Fruit fly (Drosophila melanogaster) whole organism, pupa: Measurements from ENCODE around the gene CG9806.

Experiments
- CG10348 ChIP-seq: fragments of 200-800 bp; sonication (Bioruptor generic); IDR thresholded peaks from 2 replicates; pipeline ENCODE4 v1.3.6; 2022; ENCODE audit warnings: missing biosample characterization, missing genetic modification characterization
- CG12605 ChIP-seq: fragments of 200-800 bp; sonication (Bioruptor generic); IDR thresholded peaks from 2 replicates; pipeline ENCODE4 v1.3.6; 2022; ENCODE audit warnings: missing biosample characterization, missing genetic modification characterization
- CG13204 ChIP-seq: fragments of 200-800 bp; sonication (Bioruptor generic); optimal IDR thresholded peaks from 2 replicates; lab custom pipeline; 2018; ENCODE audit warnings: missing biosample characterization, mild to moderate bottlenecking, missing genetic modification characterization, moderate library complexity
- CG14655 ChIP-seq: fragments of 200-800 bp; sonication (Bioruptor generic); optimal IDR thresholded peaks from 3 replicates; lab custom pipeline; 2017; ENCODE audit warnings: mild to moderate bottlenecking, missing biosample characterization, missing genetic modification reagents, missing genetic modification characterization
- CG15710 ChIP-seq: fragments of 200-800 bp; sonication (Bioruptor generic); optimal IDR thresholded peaks from 2 replicates; lab custom pipeline; 2018; ENCODE audit warnings: missing biosample characterization, mild to moderate bottlenecking, missing genetic modification characterization, moderate library complexity
- CG17806 ChIP-seq: fragments of 200-800 bp; sonication (Bioruptor generic); optimal IDR thresholded peaks from 2 replicates; lab custom pipeline; 2018; ENCODE audit warnings: missing biosample characterization, mild to moderate bottlenecking, missing genetic modification characterization, moderate library complexity
- CG32121 ChIP-seq: fragments of 200-800 bp; sonication (Bioruptor generic); IDR thresholded peaks from 2 replicates; pipeline ENCODE4 v1.3.6; 2022; ENCODE audit warnings: missing biosample characterization, missing genetic modification characterization
- CG34367 ChIP-seq: fragments of 200-800 bp; sonication (Bioruptor generic); optimal IDR thresholded peaks from 2 replicates; lab custom pipeline; 2018; ENCODE audit warnings: missing biosample characterization, mild to moderate bottlenecking, missing genetic modification characterization
- CG4496 ChIP-seq: fragments of 200-800 bp; sonication (Bioruptor generic); IDR thresholded peaks from 3 replicates; pipeline ENCODE4 v1.3.6; 2022; ENCODE audit warnings: missing biosample characterization, missing genetic modification characterization
- CG8159 ChIP-seq: fragments of 200-800 bp; sonication (Bioruptor generic); optimal IDR thresholded peaks from 3 replicates; lab custom pipeline; 2018; ENCODE audit warnings: missing biosample characterization, mild to moderate bottlenecking, missing genetic modification characterization, moderate library complexity
- CG8301 ChIP-seq: fragments of 200-800 bp; sonication (Bioruptor generic); optimal IDR thresholded peaks from 2 replicates; lab custom pipeline; 2018; ENCODE audit warnings: missing biosample characterization, mild to moderate bottlenecking, missing genetic modification characterization
- CG9948 ChIP-seq: fragments of 200-800 bp; sonication (Bioruptor generic); optimal IDR thresholded peaks from 2 replicates; lab custom pipeline; 2018; ENCODE audit warnings: missing biosample characterization, mild to moderate bottlenecking, missing genetic modification characterization, moderate library complexity
- D1 ChIP-seq: fragments of 200-800 bp; sonication (Bioruptor generic); optimal IDR thresholded peaks from 2 replicates; lab custom pipeline; 2018; ENCODE audit warnings: missing biosample characterization, mild to moderate bottlenecking, missing genetic modification characterization, moderate library complexity
- EcR ChIP-seq: fragments of 200-800 bp; sonication (Bioruptor generic); optimal IDR thresholded peaks from 3 replicates; lab custom pipeline; 2019; ENCODE audit warnings: missing biosample characterization, missing genetic modification characterization, mild to moderate bottlenecking, moderate library complexity, missing genetic modification reagents
- Ets98B ChIP-seq: fragments of 200-800 bp; sonication (Bioruptor generic); IDR thresholded peaks from 2 replicates; pipeline ENCODE4 v1.3.6; 2022; ENCODE audit warnings: missing biosample characterization, missing genetic modification characterization
- Pif1A ChIP-seq: fragments of 200-800 bp; sonication (Bioruptor generic); optimal IDR thresholded peaks from 3 replicates; lab custom pipeline; 2016; ENCODE audit warnings: missing biosample characterization, missing genetic modification characterization
- Pif1B ChIP-seq: fragments of 200-800 bp; sonication (Bioruptor generic); optimal IDR thresholded peaks from 3 replicates; lab custom pipeline; 2016; ENCODE audit warnings: missing biosample characterization, missing genetic modification characterization
- Snoo ChIP-seq: fragments of 200-800 bp; sonication (Bioruptor generic); optimal IDR thresholded peaks from 3 replicates; lab custom pipeline; 2017; ENCODE audit warnings: missing biosample characterization, mild to moderate bottlenecking, missing genetic modification characterization, inconsistent platforms
- fd96Ca ChIP-seq: fragments of 200-800 bp; sonication (Bioruptor generic); IDR thresholded peaks from 3 replicates; pipeline ENCODE4 v1.3.6; 2022; ENCODE audit warnings: missing biosample characterization, missing genetic modification characterization
- gl ChIP-seq: fragments of 200-800 bp; sonication (Bioruptor generic); optimal IDR thresholded peaks from 2 replicates; lab custom pipeline; 2018; ENCODE audit warnings: missing biosample characterization, mild to moderate bottlenecking, missing genetic modification characterization
- rn ChIP-seq: fragments of 200-800 bp; sonication (Bioruptor generic); IDR thresholded peaks from 2 replicates; pipeline ENCODE4 v1.3.6; 2022; ENCODE audit warnings: missing biosample characterization, missing genetic modification characterization

CG9806 gene

dm6 chrX:10615215-10615614 is 11.7 kb downstream of the CG9806 start:
- no peak for TF ChIP-seq CG32121 (GFP tag; lab: Robert Waterston, UW)
- peak; percentile 6 for TF ChIP-seq CG14655 (GFP tag; lab: Kevin White, UChicago)
- peak; percentile 2 for TF ChIP-seq CG8301 (tag; lab: Kevin White, UChicago)
- peak; percentile 34 for TF ChIP-seq CG8159
- TF ChIP-seq, all 21 proteins: peak for 3

DNA sequence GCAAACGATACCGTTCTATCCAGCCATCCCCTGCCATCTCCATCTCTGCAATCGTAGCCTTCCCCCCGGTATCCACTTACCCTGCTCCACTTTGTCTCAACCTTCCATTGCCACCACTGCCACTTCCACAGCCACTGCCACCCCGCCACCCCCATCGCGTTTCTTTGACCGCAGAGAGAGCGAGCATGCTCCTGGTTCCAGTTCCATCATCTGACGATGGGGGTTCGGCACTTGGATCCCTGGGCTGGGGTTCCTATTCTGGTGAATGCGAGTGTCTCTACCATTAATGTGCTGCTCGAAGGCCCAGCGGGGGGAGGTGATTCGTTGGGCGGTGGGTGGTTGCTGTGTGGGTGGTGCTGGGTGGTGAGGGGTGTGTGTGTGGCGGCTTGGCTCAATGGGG is 13.3 kb downstream of the CG9806 start:
- peak; percentile 52 for TF ChIP-seq CG13204 (GFP tag; lab: Kevin White, UChicago)
- no peak for TF ChIP-seq CG32121 (GFP tag; lab: Robert Waterston, UW)
- no peak for TF ChIP-seq CG14655 (GFP tag; lab: Kevin White, UChicago)

dm6 chrX:10607629-10608028 is 19.3 kb downstream of the CG9806 start:
- TF ChIP-seq CG8301 (tag; lab: Kevin White, UChicago): no peak
- no peak for TF ChIP-seq CG8159
- no peak for TF ChIP-seq gl (tag; lab: Kevin White, UChicago)
- no peak for TF ChIP-seq CG17806 (tag; lab: Kevin White, UChicago)
- TF ChIP-seq D1: no peak

- TF ChIP-seq CG4496 (GFP tag; lab: Robert Waterston, UW): no peak
- TF ChIP-seq Snoo: no peak
- no peak for TF ChIP-seq D1
- no peak for TF ChIP-seq EcR (GFP tag; lab: Kevin White, UChicago)
- no peak for TF ChIP-seq CG34367 (tag; lab: Kevin White, UChicago)
- TF ChIP-seq CG14655 (GFP tag; lab: Kevin White, UChicago): no peak
- TF ChIP-seq CG9948 (tag; lab: Kevin White, UChicago): no peak
- no peak for TF ChIP-seq fd96Ca (GFP tag; lab: Robert Waterston, UW)
- TF ChIP-seq gl (tag; lab: Kevin White, UChicago): no peak
- no peak for TF ChIP-seq CG10348 (GFP tag; lab: Robert Waterston, UW)
- TF ChIP-seq CG12605 (GFP tag; lab: Robert Waterston, UW): no peak
- no peak for TF ChIP-seq CG17806 (tag; lab: Kevin White, UChicago)
- no peak for TF ChIP-seq Pif1B (GFP tag; lab: Kevin White, UChicago)
- no peak for TF ChIP-seq CG13204 (GFP tag; lab: Kevin White, UChicago)
- no peak for TF ChIP-seq CG15710 (tag; lab: Kevin White, UChicago)
- TF ChIP-seq Ets98B (GFP tag; lab: Robert Waterston, UW): no peak
- no peak for TF ChIP-seq Pif1A
- no peak for TF ChIP-seq CG8301 (tag; lab: Kevin White, UChicago)
Measured at dm6 chrX:10606889-10607478, 19.9 kb downstream of the CG9806 start.

DNA sequence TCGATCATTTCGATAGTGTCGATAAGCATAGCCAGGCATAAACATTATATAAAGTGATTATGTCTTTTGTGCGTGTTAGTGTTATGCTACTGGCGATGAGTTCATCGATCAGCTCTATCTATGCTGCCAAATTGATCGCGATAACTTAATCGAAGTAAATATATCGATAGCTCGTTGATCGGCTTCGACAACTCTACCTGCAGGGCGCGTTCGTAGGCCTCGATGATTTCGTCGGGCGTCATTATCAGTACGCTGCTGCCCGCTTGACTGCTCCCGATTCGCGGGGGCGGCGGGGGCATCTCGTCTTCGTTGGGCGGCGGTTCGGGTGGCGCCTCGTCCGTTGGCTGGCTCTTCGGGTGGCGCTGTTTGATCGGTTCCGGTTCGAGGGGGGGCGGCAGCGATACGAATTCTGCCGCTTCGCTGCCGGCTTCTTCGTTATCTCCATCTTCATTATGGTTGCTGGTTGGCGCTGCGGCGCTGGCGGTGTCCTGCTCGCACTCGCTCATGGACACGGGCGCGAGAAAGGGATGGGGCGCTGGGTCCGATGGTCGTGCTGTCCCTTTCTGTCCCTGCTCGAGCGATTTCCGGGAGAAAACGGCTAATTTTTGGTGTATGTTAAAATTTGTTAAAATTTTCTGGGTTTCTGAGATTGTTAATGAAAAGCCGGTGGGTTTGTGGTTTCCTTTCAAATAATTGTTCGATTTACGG is 24.7 kb downstream of the CG9806 start, which contains the start of gene CG1628:
Gene CG1628, minus strand, starts transcription at position 658 of the 708 bp plus-strand sequence.
- TF ChIP-seq CG4496 (GFP tag; lab: Robert Waterston, UW): peak; percentile 76
- peak; percentile 97 for TF ChIP-seq CG13204 (GFP tag; lab: Kevin White, UChicago)
- no peak for TF ChIP-seq CG8159
- 0 out of 3 replicates have a peak, but pooled peaks have one; percentile 44 for TF ChIP-seq fd96Ca (GFP tag; lab: Robert Waterston, UW)
- 0 out of 2 replicates have a peak, but pooled peaks have one; percentile 21 for TF ChIP-seq CG12605 (GFP tag; lab: Robert Waterston, UW)
- peak; percentile 36; the same call in 1 of the 2 replicates for TF ChIP-seq Ets98B (GFP tag; lab: Robert Waterston, UW)
- no peak for TF ChIP-seq gl (tag; lab: Kevin White, UChicago)

- no peak for TF ChIP-seq Pif1A
- TF ChIP-seq Ets98B (GFP tag; lab: Robert Waterston, UW): peak; percentile 7; the same call in 1 of the 2 replicates
- TF ChIP-seq CG17806 (tag; lab: Kevin White, UChicago): no peak
- TF ChIP-seq CG13204 (GFP tag; lab: Kevin White, UChicago): peak; percentile 98
- TF ChIP-seq CG9948 (tag; lab: Kevin White, UChicago): no peak
- TF ChIP-seq D1: no peak
- no peak for TF ChIP-seq Pif1B (GFP tag; lab: Kevin White, UChicago)
- no peak for TF ChIP-seq EcR (GFP tag; lab: Kevin White, UChicago)
- no peak for TF ChIP-seq gl (tag; lab: Kevin White, UChicago)
- TF ChIP-seq CG4496 (GFP tag; lab: Robert Waterston, UW): no peak
- TF ChIP-seq rn: no peak
- TF ChIP-seq CG15710 (tag; lab: Kevin White, UChicago): peak; percentile 25
- no peak for TF ChIP-seq CG32121 (GFP tag; lab: Robert Waterston, UW)
- no peak for TF ChIP-seq CG12605 (GFP tag; lab: Robert Waterston, UW)
- TF ChIP-seq fd96Ca (GFP tag; lab: Robert Waterston, UW): no peak
- no peak for TF ChIP-seq CG8301 (tag; lab: Kevin White, UChicago)
- TF ChIP-seq CG14655 (GFP tag; lab: Kevin White, UChicago): no peak
- TF ChIP-seq CG8159: peak; percentile 43
- TF ChIP-seq CG10348 (GFP tag; lab: Robert Waterston, UW): no peak
- no peak for TF ChIP-seq CG34367 (tag; lab: Kevin White, UChicago)
- no peak for TF ChIP-seq Snoo
Measured at dm6 chrX:10601479-10601921, 25.4 kb downstream of the CG9806 start.
